Worm (Caenorhabditis elegans) whole organism, young adult: Measurements from ENCODE around the gene F11A5.5.
A peak's percentile ranks its signal among the peaks of the same experiment; 100 is the strongest.

Experiments used
- D2030.7 ChIP-seq: fragments of 200-800 bp; sonication (Bioruptor generic); IDR thresholded peaks from 2 replicates; pipeline ENCODE4 v1.3.6; 2022; ENCODE audit warnings: missing genetic modification reagents, missing genetic modification characterization, missing compliant biosample characterization
- F10E7.11 ChIP-seq: sonication (generic microtip); optimal IDR thresholded peaks from 2 replicates; lab custom pipeline; 2017; ENCODE audit warnings: mild to moderate bottlenecking, missing genetic modification characterization, moderate library complexity, missing compliant biosample characterization
- F22D6.2 ChIP-seq: sonication (generic microtip); optimal IDR thresholded peaks from 2 replicates; lab custom pipeline; 2016; ENCODE audit warnings: mild to moderate bottlenecking, missing genetic modification characterization, missing compliant biosample characterization
- F39B2.1 ChIP-seq: fragments of 200-800 bp; sonication (Bioruptor generic); IDR thresholded peaks from 2 replicates; pipeline ENCODE4 v1.3.6; 2022; ENCODE audit warnings: missing genetic modification reagents, missing genetic modification characterization, missing compliant biosample characterization
- F55B11.4 ChIP-seq: sonication (generic microtip); optimal IDR thresholded peaks from 2 replicates; lab custom pipeline; 2016; ENCODE audit warnings: missing compliant biosample characterization, missing genetic modification characterization, borderline replicate concordance; ENCODE audit not compliant: insufficient read depth
- F57C9.4 ChIP-seq: sonication (generic microtip); optimal IDR thresholded peaks from 2 replicates; lab custom pipeline; 2017; ENCODE audit warnings: mild to moderate bottlenecking, missing genetic modification characterization, missing compliant biosample characterization
- T07F8.4 ChIP-seq: sonication (generic microtip); optimal IDR thresholded peaks from 2 replicates; lab custom pipeline; 2016; ENCODE audit warnings: mild to moderate bottlenecking, missing genetic modification characterization, moderate library complexity, missing compliant biosample characterization
- T26A5.8 ChIP-seq: sonication (generic microtip); optimal IDR thresholded peaks from 2 replicates; lab custom pipeline; 2016; ENCODE audit warnings: missing genetic modification characterization, missing compliant biosample characterization
- Y53G8AR.9 ChIP-seq: fragments of 200-800 bp; sonication (Bioruptor generic); conservative IDR thresholded peaks from 2 replicates; pipeline ENCODE4 v1.3.6; 2022; ENCODE audit warnings: missing genetic modification reagents, missing genetic modification characterization, missing compliant biosample characterization
- Y56A3A.18 ChIP-seq: fragments of 200-800 bp; sonication (Bioruptor generic); IDR thresholded peaks from 2 replicates; pipeline ENCODE4 v1.3.6; 2022; ENCODE audit warnings: missing genetic modification reagents, missing genetic modification characterization, missing compliant biosample characterization
- akir-1 ChIP-seq: fragments of 200-800 bp; sonication (Bioruptor generic); optimal IDR thresholded peaks from 2 replicates; lab custom pipeline; 2018; ENCODE audit warnings: mild to moderate bottlenecking, missing genetic modification characterization, moderate library complexity, missing compliant biosample characterization
- athp-1 ChIP-seq: sonication (generic microtip); optimal IDR thresholded peaks from 2 replicates; lab custom pipeline; 2017; ENCODE audit warnings: mild to moderate bottlenecking, missing genetic modification characterization, missing compliant biosample characterization
- attf-6 ChIP-seq: fragments of 200-800 bp; sonication (Bioruptor generic); IDR thresholded peaks from 2 replicates; pipeline ENCODE4 v1.3.6; 2022; ENCODE audit warnings: missing genetic modification reagents, missing genetic modification characterization, missing compliant biosample characterization
- bed-1 ChIP-seq: fragments of 200-800 bp; sonication (Bioruptor generic); IDR thresholded peaks from 2 replicates; pipeline ENCODE4 v1.3.6; 2022; ENCODE audit warnings: missing genetic modification reagents, missing genetic modification characterization, missing compliant biosample characterization
- ccch-3 ChIP-seq: fragments of 200-800 bp; sonication (Bioruptor generic); optimal IDR thresholded peaks from 2 replicates; lab custom pipeline; 2018; ENCODE audit warnings: mild to moderate bottlenecking, missing genetic modification characterization, missing compliant biosample characterization
- ceh-58 ChIP-seq: fragments of 200-800 bp; sonication (Bioruptor generic); IDR thresholded peaks from 2 replicates; pipeline ENCODE4 v1.3.6; 2022; ENCODE audit warnings: missing genetic modification characterization, missing compliant biosample characterization
- ceh-79 ChIP-seq: sonication (generic microtip); optimal IDR thresholded peaks from 2 replicates; lab custom pipeline; 2017; ENCODE audit warnings: mild to moderate bottlenecking, missing genetic modification characterization, missing compliant biosample characterization
- ceh-91 ChIP-seq: fragments of 200-800 bp; sonication (Bioruptor generic); IDR thresholded peaks from 2 replicates; pipeline ENCODE4 v1.3.6; 2022; ENCODE audit warnings: missing genetic modification reagents, missing genetic modification characterization, missing compliant biosample characterization
- die-1 ChIP-seq: sonication (generic microtip); optimal IDR thresholded peaks from 2 replicates; lab custom pipeline; 2016; ENCODE audit warnings: missing genotype, mild to moderate bottlenecking, missing genetic modification characterization, missing compliant biosample characterization
- efl-1 ChIP-seq: fragments of 150-350 bp; optimal IDR thresholded peaks from 2 replicates; lab custom pipeline; 2014; ENCODE audit warnings: missing biosample characterization, missing genetic modification reagents, missing genetic modification characterization
- hlh-26 ChIP-seq: fragments of 200-800 bp; sonication (Bioruptor generic); conservative IDR thresholded peaks from 2 replicates; pipeline ENCODE4 v1.3.6; 2022; ENCODE audit warnings: missing genetic modification reagents, missing genetic modification characterization, missing compliant biosample characterization
- lag-1 ChIP-seq: fragments of 200-800 bp; sonication (Bioruptor generic); IDR thresholded peaks from 2 replicates; pipeline ENCODE4 v1.3.6; 2022; ENCODE audit warnings: missing genetic modification reagents, missing genetic modification characterization, missing compliant biosample characterization
- let-526 ChIP-seq: fragments of 200-800 bp; sonication (Bioruptor generic); IDR thresholded peaks from 2 replicates; pipeline ENCODE4 v1.3.6; 2022; ENCODE audit warnings: missing genetic modification reagents, missing genetic modification characterization, missing compliant biosample characterization
- lin-26 ChIP-seq: fragments of 200-800 bp; sonication (Bioruptor generic); IDR thresholded peaks from 2 replicates; pipeline ENCODE4 v1.3.6; 2022; ENCODE audit warnings: missing genetic modification reagents, missing genetic modification characterization, missing compliant biosample characterization
- lir-1 ChIP-seq: fragments of 200-800 bp; sonication (Bioruptor generic); conservative IDR thresholded peaks from 2 replicates; pipeline ENCODE4 v1.3.6; 2022; ENCODE audit warnings: missing genetic modification reagents, missing genetic modification characterization, missing compliant biosample characterization
- mel-28 ChIP-seq: sonication (generic microtip); optimal IDR thresholded peaks from 2 replicates; lab custom pipeline; 2016; ENCODE audit warnings: borderline replicate concordance, mild to moderate bottlenecking, missing genetic modification characterization, missing compliant biosample characterization
- mxl-1 ChIP-seq: sonication (generic microtip); optimal IDR thresholded peaks from 2 replicates; lab custom pipeline; 2016; ENCODE audit warnings: missing genetic modification characterization, missing compliant biosample characterization
- nfya-2 ChIP-seq: fragments of 200-800 bp; sonication (Bioruptor generic); IDR thresholded peaks from 2 replicates; pipeline ENCODE4 v1.3.6; 2022; ENCODE audit warnings: missing genetic modification reagents, missing genetic modification characterization, missing compliant biosample characterization
- nhr-27 ChIP-seq: fragments of 200-800 bp; sonication (Bioruptor generic); optimal IDR thresholded peaks from 2 replicates; lab custom pipeline; 2018; ENCODE audit warnings: mild to moderate bottlenecking, missing genetic modification characterization, moderate library complexity, missing compliant biosample characterization
- nhr-90 ChIP-seq: sonication (generic microtip); optimal IDR thresholded peaks from 2 replicates; lab custom pipeline; 2016; ENCODE audit warnings: missing genotype, mild to moderate bottlenecking, missing genetic modification characterization, missing compliant biosample characterization
- sea-2 ChIP-seq: fragments of 200-800 bp; sonication (Bioruptor generic); IDR thresholded peaks from 2 replicates; pipeline ENCODE4 v1.3.6; 2022; ENCODE audit warnings: missing genetic modification characterization, missing compliant biosample characterization
- snpc-1.3 ChIP-seq: sonication (generic microtip); optimal IDR thresholded peaks from 2 replicates; lab custom pipeline; 2017; ENCODE audit warnings: missing genetic modification characterization, mild to moderate bottlenecking, missing compliant biosample characterization, antibody characterized with exemption, moderate library complexity, missing genotype, missing genetic modification reagents; ENCODE audit not compliant: insufficient read depth
- tbx-9 ChIP-seq: sonication (generic microtip); optimal IDR thresholded peaks from 2 replicates; lab custom pipeline; 2016; ENCODE audit warnings: borderline replicate concordance, missing genetic modification characterization, inconsistent platforms, missing compliant biosample characterization
- zfh-2 ChIP-seq: fragments of 200-800 bp; sonication (Bioruptor generic); conservative IDR thresholded peaks from 2 replicates; pipeline ENCODE4 v1.3.6; 2022; ENCODE audit warnings: missing genetic modification reagents, missing genetic modification characterization, missing compliant biosample characterization
- ztf-18 ChIP-seq: sonication (generic microtip); optimal IDR thresholded peaks from 2 replicates; lab custom pipeline; 2016; ENCODE audit warnings: missing genotype, mild to moderate bottlenecking, missing genetic modification characterization, missing compliant biosample characterization
- ztf-22 ChIP-seq: fragments of 200-800 bp; sonication (Bioruptor generic); optimal IDR thresholded peaks from 2 replicates; lab custom pipeline; 2018; ENCODE audit warnings: mild to moderate bottlenecking, missing genetic modification characterization, moderate library complexity, missing compliant biosample characterization
- ztf-3 ChIP-seq: fragments of 200-800 bp; sonication (Bioruptor generic); optimal IDR thresholded peaks from 2 replicates; lab custom pipeline; 2018; ENCODE audit warnings: mild to moderate bottlenecking, missing genetic modification characterization, missing compliant biosample characterization

Gene F11A5.5

DNA sequence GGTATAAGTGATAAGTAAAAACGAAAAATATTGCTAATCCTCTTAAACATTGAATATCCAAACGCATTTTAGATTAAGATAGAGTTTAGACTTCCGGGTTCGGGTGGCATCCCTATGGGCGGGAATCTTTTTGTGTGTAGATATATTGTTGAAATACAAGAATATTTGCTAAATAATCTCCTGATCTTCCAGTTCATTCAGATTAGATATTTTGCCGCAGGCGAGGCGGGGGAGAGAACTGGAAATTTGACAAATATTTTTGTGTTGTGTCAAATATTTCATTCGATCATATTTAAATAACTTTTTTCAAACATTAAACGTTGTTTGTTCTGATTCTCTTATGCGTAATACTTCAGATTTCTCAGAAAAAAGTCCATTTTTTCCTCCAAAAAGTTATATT is 11.7 kb downstream of the F11A5.5 start, which contains the start of gene oac-15:
Gene oac-15 (minus strand): TSS at position 101 of the 400 bp plus-strand sequence.
- TF ChIP-seq nhr-90 (tag; lab: Kevin White, UChicago) (no peak), efl-1 (GFP tag; lab: Kevin White, UChicago) (no peak), athp-1 (tag; lab: Kevin White, UChicago) (no peak), lin-26 (GFP tag; lab: Robert Waterston, UW) (no peak), nfya-2 (GFP tag; lab: Robert Waterston, UW) (no peak), hlh-26 (no peak), F22D6.2 (tag; lab: Kevin White, UChicago) (no peak), lag-1 (GFP tag; lab: Robert Waterston, UW) (no peak), die-1 (no peak), snpc-1.3 (tag; lab: Kevin White, UChicago) (no peak), ccch-3 (GFP tag; lab: Kevin White, UChicago) (no peak), ceh-79 (tag; lab: Kevin White, UChicago) (no peak), lir-1 (GFP tag; lab: Robert Waterston, UW) (no peak), bed-1 (GFP tag; lab: Robert Waterston, UW) (no peak), ztf-3 (GFP tag; lab: Kevin White, UChicago) (no peak), F10E7.11 (tag; lab: Kevin White, UChicago) (no peak), T26A5.8 (tag; lab: Kevin White, UChicago) (no peak), F57C9.4 (tag; lab: Kevin White, UChicago) (no peak), sea-2 (no peak), mxl-1 (tag; lab: Kevin White, UChicago) (no peak)

DNA sequence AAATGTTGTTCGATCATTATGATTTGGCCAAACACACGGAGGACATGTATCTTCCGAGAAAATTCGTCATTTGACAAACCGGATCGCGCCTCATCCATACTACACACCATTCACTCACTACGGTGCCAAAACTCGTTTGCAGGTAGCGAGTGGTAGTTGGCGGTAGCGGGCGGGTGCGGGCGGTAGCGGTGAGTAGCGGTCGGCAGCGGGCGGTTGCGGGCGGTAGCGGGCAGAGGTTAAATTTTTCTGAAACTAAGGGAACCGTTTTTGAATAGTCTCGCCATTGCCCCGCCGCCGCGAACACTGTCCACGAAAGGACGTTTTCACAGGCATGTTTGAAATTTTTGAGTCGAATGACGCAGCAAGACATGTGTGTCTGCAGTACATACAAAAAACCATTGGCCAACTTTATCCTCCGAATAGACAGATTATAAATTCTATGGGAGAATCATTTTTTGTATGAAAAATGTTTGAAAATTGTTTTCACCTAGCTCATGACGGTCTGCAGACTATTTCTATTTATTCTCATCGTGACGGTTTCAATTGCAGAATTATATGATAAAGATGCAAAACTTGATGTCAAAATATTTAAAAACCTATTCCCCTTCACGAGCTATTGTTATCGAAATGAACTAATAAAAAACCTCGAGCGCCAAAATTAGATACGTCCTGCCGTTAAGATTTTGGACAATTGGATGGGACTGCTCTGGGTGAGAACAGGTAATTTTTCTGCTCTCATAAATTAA is 12.3 kb downstream of the F11A5.5 start, which contains the start of gene F11A5.16:
Gene F11A5.16 (plus strand): TSS at position 696 of the 746 bp plus-strand sequence.
- TF ChIP-seq zfh-2 (GFP tag; lab: Robert Waterston, UW) (peak; percentile 76), nhr-27 (tag; lab: Kevin White, UChicago) (no peak)

DNA sequence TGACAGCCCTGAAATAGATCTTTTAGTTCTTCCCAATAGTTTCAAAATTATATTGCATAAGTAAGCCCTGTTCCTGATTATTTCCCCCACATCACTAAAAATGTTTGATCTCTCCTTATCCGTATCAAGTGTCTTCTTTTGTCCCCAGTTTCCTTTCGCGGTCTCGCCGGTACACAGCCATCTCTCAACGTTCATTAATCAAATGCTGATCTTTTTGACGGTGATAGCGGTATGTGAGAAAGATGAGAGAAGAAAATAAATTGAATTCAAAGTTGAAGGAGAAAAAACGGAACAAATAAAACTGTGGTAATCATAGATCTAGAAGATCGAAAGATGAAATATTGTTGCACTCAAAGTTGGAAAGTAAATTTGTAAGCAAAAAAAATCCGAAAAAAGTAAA is 13.6 kb downstream of the F11A5.5 start:
- no peak for TF ChIP-seq T07F8.4 (tag; lab: Kevin White, UChicago)
- TF ChIP-seq F39B2.1 (GFP tag; lab: Robert Waterston, UW), result no peak
- TF ChIP-seq mel-28 (tag; lab: Kevin White, UChicago), result no peak
- no peak for TF ChIP-seq let-526 (GFP tag; lab: Robert Waterston, UW)
- no peak for TF ChIP-seq akir-1 (GFP tag; lab: Kevin White, UChicago)
- TF ChIP-seq tbx-9 (tag; lab: Kevin White, UChicago), result no peak
- TF ChIP-seq attf-6, result no peak
- TF ChIP-seq ceh-58 (GFP tag; lab: Robert Waterston, UW), result no peak
- TF ChIP-seq ceh-91, result no peak
- no peak for TF ChIP-seq F55B11.4
- TF ChIP-seq Y53G8AR.9 (GFP tag; lab: Robert Waterston, UW), result no peak
- no peak for TF ChIP-seq Y56A3A.18 (GFP tag; lab: Robert Waterston, UW)
- no peak for TF ChIP-seq die-1
- TF ChIP-seq lag-1 (GFP tag; lab: Robert Waterston, UW), result no peak
- no peak for TF ChIP-seq ztf-18 (tag; lab: Kevin White, UChicago)
- TF ChIP-seq D2030.7, result no peak
- no peak for TF ChIP-seq ztf-22 (GFP tag; lab: Kevin White, UChicago)
